Worm (Caenorhabditis elegans): ENCODE data around the gene T08G5.2.

- TF ChIP-seq elt-3 (tag; optimal IDR thresholded peaks at IDR 0.05) (no peak), dmd-4 (tag; optimal IDR thresholded peaks at IDR 0.05) (no peak), ceh-16 (tag; optimal IDR thresholded peaks at IDR 0.05) (no peak), unc-62 (GFP tag; optimal IDR thresholded peaks at IDR 0.05) (no peak), ama-1 (optimal IDR thresholded peaks at IDR 0.05) (no peak), mbf-1 (tag; optimal IDR thresholded peaks at IDR 0.05) (no peak), alr-1 (tag; optimal IDR thresholded peaks at IDR 0.05) (no peak), nhr-237 (tag; optimal IDR thresholded peaks at IDR 0.05) (no peak), lin-13 (GFP tag; optimal IDR thresholded peaks at IDR 0.05) (no peak), blmp-1 (tag; optimal IDR thresholded peaks at IDR 0.05; ENCODE audit: insufficient read depth) (no peak), mdl-1 (tag; optimal IDR thresholded peaks at IDR 0.05) (no peak), mab-5 (tag; optimal IDR thresholded peaks at IDR 0.05) (no peak), snpc-4 (tag; optimal IDR thresholded peaks at IDR 0.05) (no peak)
These were observed 44.4 kb downstream of the T08G5.2 start for ce11 chrV:13981677-13982076.
